Fruit fly (Drosophila melanogaster): ENCODE data around the gene CG7166.

Gene CG7166

dm6 chr3L:21652768-21653167 lies 27.3 kb upstream of the CG7166 start (continued):
- no peak for TF ChIP-seq CG3726 (GFP tag; IDR thresholded peaks at IDR 0.05)
- 0 out of 2 replicates have a peak, but pooled peaks have one; percentile 19 for TF ChIP-seq seq (GFP tag; IDR thresholded peaks at IDR 0.05)
- TF ChIP-seq sug (tag; optimal IDR thresholded peaks at IDR 0.05): peak; percentile 59
- TF ChIP-seq aop (GFP tag; IDR thresholded peaks at IDR 0.05): peak; percentile 55; the same call in 1 of the 2 replicates
- no peak for TF ChIP-seq Lim3 (GFP tag; IDR thresholded peaks at IDR 0.05)
- TF ChIP-seq fu2 (GFP tag; optimal IDR thresholded peaks at IDR 0.05): peak; percentile 34
- peak; percentile 15 for TF ChIP-seq CG17385 (GFP tag; optimal IDR thresholded peaks at IDR 0.05)
- TF ChIP-seq CG31224 (GFP tag; IDR thresholded peaks at IDR 0.05): no peak
- TF ChIP-seq CG16815 (GFP tag; optimal IDR thresholded peaks at IDR 0.05): peak; percentile 45
- TF ChIP-seq CG30403 (GFP tag; optimal IDR thresholded peaks at IDR 0.05): peak; percentile 80
- peak; percentile 79 for TF ChIP-seq ci (GFP tag; IDR thresholded peaks at IDR 0.05)
- TF ChIP-seq CG4854 (GFP tag; optimal IDR thresholded peaks at IDR 0.05): peak; percentile 53
- no peak for TF ChIP-seq Trl (optimal IDR thresholded peaks at IDR 0.05)
- TF ChIP-seq Trl (GFP tag; optimal IDR thresholded peaks at IDR 0.05): peak; percentile 80
- peak; percentile 34 for TF ChIP-seq NK7.1 (GFP tag; optimal IDR thresholded peaks at IDR 0.05)
- TF ChIP-seq CG13775 (GFP tag; optimal IDR thresholded peaks at IDR 0.05): peak; percentile 25
- TF ChIP-seq stwl (tag; optimal IDR thresholded peaks at IDR 0.05): peak; percentile 68
- peak; percentile 54 for TF ChIP-seq chn (GFP tag; optimal IDR thresholded peaks at IDR 0.05)
- TF ChIP-seq CG6765 (GFP tag; optimal IDR thresholded peaks at IDR 0.05): no peak
- no peak for TF ChIP-seq Bdp1 (GFP tag; optimal IDR thresholded peaks at IDR 0.05)
- TF ChIP-seq tna (GFP tag; IDR thresholded peaks at IDR 0.05; ENCODE audit: partially characterized antibody): no peak
- TF ChIP-seq Dip3 (GFP tag; optimal IDR thresholded peaks at IDR 0.05): no peak
- TF ChIP-seq Camta (GFP tag; optimal IDR thresholded peaks at IDR 0.05): peak; percentile 65
- no peak for TF ChIP-seq CG13296 (GFP tag; optimal IDR thresholded peaks at IDR 0.05)
- no peak for TF ChIP-seq lov (optimal IDR thresholded peaks at IDR 0.05)
- TF ChIP-seq lov (GFP tag; IDR thresholded peaks at IDR 0.05): no peak
- TF ChIP-seq CG7786 (GFP tag; optimal IDR thresholded peaks at IDR 0.05): peak; percentile 39
- TF ChIP-seq CG7271 (tag; optimal IDR thresholded peaks at IDR 0.05): no peak
- peak; percentile 60 for TF ChIP-seq CG12155 (GFP tag; optimal IDR thresholded peaks at IDR 0.05)
- peak; percentile 74 for TF ChIP-seq grau (tag; optimal IDR thresholded peaks at IDR 0.05)
- peak; percentile 65 for TF ChIP-seq CG9609 (GFP tag; optimal IDR thresholded peaks at IDR 0.05)
- no peak for TF ChIP-seq scrt (GFP tag; optimal IDR thresholded peaks at IDR 0.05)
- TF ChIP-seq CG9727 (GFP tag; optimal IDR thresholded peaks at IDR 0.05): peak; percentile 20
- peak; percentile 48 for TF ChIP-seq CG12391 (tag; optimal IDR thresholded peaks at IDR 0.05)
- peak; percentile 56 for TF ChIP-seq CG2678 (tag; optimal IDR thresholded peaks at IDR 0.05)
- peak in 1 of 2 experiments; percentile 84 for TF ChIP-seq insv (GFP tag; optimal IDR thresholded peaks at IDR 0.05)
- no peak for TF ChIP-seq CG1832 (GFP tag; optimal IDR thresholded peaks at IDR 0.05)
- TF ChIP-seq YL-1 (GFP tag; optimal IDR thresholded peaks at IDR 0.05): no peak
- no peak for TF ChIP-seq CG11696 (GFP tag; IDR thresholded peaks at IDR 0.05)
- peak; percentile 59 for TF ChIP-seq Elba2 (GFP tag; optimal IDR thresholded peaks at IDR 0.05)
- TF ChIP-seq CG18011 (GFP tag; optimal IDR thresholded peaks at IDR 0.05): no peak
- peak; percentile 70; the same call in 1 of the 2 replicates for TF ChIP-seq sob (GFP tag; IDR thresholded peaks at IDR 0.05)
- peak; percentile 67; the same call in 1 of the 2 replicates for TF ChIP-seq Oaz (GFP tag; IDR thresholded peaks at IDR 0.05)
- no peak for TF ChIP-seq org-1 (GFP tag; optimal IDR thresholded peaks at IDR 0.05)
- peak; percentile 70 for TF ChIP-seq pnt (GFP tag; optimal IDR thresholded peaks at IDR 0.05)
- no peak for TF ChIP-seq D19B (GFP tag; optimal IDR thresholded peaks at IDR 0.05)
- TF ChIP-seq CG6272 (GFP tag; IDR thresholded peaks at IDR 0.05): no peak
- TF ChIP-seq p53 (GFP tag; optimal IDR thresholded peaks at IDR 0.05): peak; percentile 19
- no peak for TF ChIP-seq pros (GFP tag; optimal IDR thresholded peaks at IDR 0.05)
- peak; percentile 76 for TF ChIP-seq bigmax (GFP tag; optimal IDR thresholded peaks at IDR 0.05)
- TF ChIP-seq CG17802 (tag; optimal IDR thresholded peaks at IDR 0.05): peak; percentile 17
- peak; percentile 18 for TF ChIP-seq CrebB (tag; optimal IDR thresholded peaks at IDR 0.05)

Measured in whole organism, embryonic.